Fruit fly (Drosophila melanogaster): ENCODE results near the gene CG31848.
A peak's percentile ranks its signal among the peaks of the same experiment; 100 is the strongest.

The CG31848 gene

DNA sequence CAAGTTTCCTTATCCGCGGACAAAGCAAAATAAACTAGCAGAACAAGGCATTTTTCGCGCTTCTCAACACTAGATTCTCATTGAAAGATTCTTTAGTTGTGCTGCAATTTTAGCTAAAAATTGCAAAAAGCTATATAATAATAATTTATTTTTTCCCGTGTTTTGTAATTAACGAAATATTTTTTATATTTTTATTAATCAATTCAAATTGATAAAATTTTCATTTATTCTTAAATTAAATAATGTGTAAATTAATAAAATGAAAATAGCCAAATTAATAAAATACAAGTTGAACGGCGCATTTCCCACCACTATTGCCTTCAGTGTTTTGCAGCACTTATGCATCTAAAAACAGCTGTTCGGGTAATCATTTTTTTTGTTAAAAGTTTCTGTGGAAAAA is 20.8 kb upstream of the CG31848 start, which contains the start of the genes Drep4 and Uvrag (continued):
- TF ChIP-seq wek (GFP tag; optimal IDR thresholded peaks at IDR 0.05) (no peak), Taf1 (GFP tag; IDR thresholded peaks at IDR 0.05) (no peak), BEAF-32 (GFP tag; optimal IDR thresholded peaks at IDR 0.05) (peak; percentile 33), Mad (GFP tag; optimal IDR thresholded peaks at IDR 0.05) (no peak), CG11696 (GFP tag; IDR thresholded peaks at IDR 0.05) (no peak), Dp (GFP tag; optimal IDR thresholded peaks at IDR 0.05) (no peak), trh (GFP tag; optimal IDR thresholded peaks at IDR 0.05) (peak; percentile 20), Ada2b (GFP tag; IDR thresholded peaks at IDR 0.05) (no peak; the same call in 1 of the 2 replicates), pho (GFP tag; optimal IDR thresholded peaks at IDR 0.05) (peak; percentile 1), aop (GFP tag; IDR thresholded peaks at IDR 0.05) (no peak), dan (GFP tag; IDR thresholded peaks at IDR 0.05) (no peak), BtbVII (GFP tag; optimal IDR thresholded peaks at IDR 0.05) (no peak), wdn (GFP tag; IDR thresholded peaks at IDR 0.05) (no peak), CG11247 (GFP tag; IDR thresholded peaks at IDR 0.05) (0 out of 2 replicates have a peak, but pooled peaks have one; percentile 15), CG7556 (GFP tag; optimal IDR thresholded peaks at IDR 0.05) (no peak), Myb (GFP tag; optimal IDR thresholded peaks at IDR 0.05) (no peak), CG4617 (GFP tag; optimal IDR thresholded peaks at IDR 0.05; ENCODE audit: borderline replicate concordance) (peak; percentile 49), kay (GFP tag; optimal IDR thresholded peaks at IDR 0.05) (peak; percentile 40), CG5953 (GFP tag; IDR thresholded peaks at IDR 0.05) (no peak), CG15269 (tag; optimal IDR thresholded peaks at IDR 0.05) (no peak), Aef1 (GFP tag; IDR thresholded peaks at IDR 0.05) (no peak; the same call in 2 of the 3 replicates), CG31388 (GFP tag; optimal IDR thresholded peaks at IDR 0.05) (no peak), HLH3B (GFP tag; IDR thresholded peaks at IDR 0.05) (0 out of 2 replicates have a peak, but pooled peaks have one; percentile 16), esg (GFP tag; conservative IDR thresholded peaks at IDR 0.05) (peak; percentile 32; the same call in 1 of the 2 replicates), az2 (GFP tag; optimal IDR thresholded peaks at IDR 0.05) (peak; percentile 60), CG7786 (GFP tag; optimal IDR thresholded peaks at IDR 0.05) (no peak), ttk (GFP tag; IDR thresholded peaks at IDR 0.05) (peak; percentile 62), CG31365 (tag; optimal IDR thresholded peaks at IDR 0.05) (no peak), Xrp1 (GFP tag; IDR thresholded peaks at IDR 0.05) (peak; percentile 77), chm (GFP tag; IDR thresholded peaks at IDR 0.05) (no peak), CG13424 (tag; optimal IDR thresholded peaks at IDR 0.05) (peak; percentile 80), CG7271 (tag; optimal IDR thresholded peaks at IDR 0.05) (no peak), corto (GFP tag; optimal IDR thresholded peaks at IDR 0.05) (no peak), CG10543 (GFP tag; optimal IDR thresholded peaks at IDR 0.05) (no peak), Fer1 (GFP tag; optimal IDR thresholded peaks at IDR 0.05) (no peak), onecut (GFP tag; IDR thresholded peaks at IDR 0.05) (no peak), fd3F (GFP tag; optimal IDR thresholded peaks at IDR 0.05) (peak; percentile 51), hkb (optimal IDR thresholded peaks at IDR 0.05) (no peak), hkb (GFP tag; IDR thresholded peaks at IDR 0.05) (no peak), Tbp (GFP tag; optimal IDR thresholded peaks at IDR 0.05) (no peak), CG13624 (GFP tag; optimal IDR thresholded peaks at IDR 0.05) (no peak), CG12942 (GFP tag; optimal IDR thresholded peaks at IDR 0.05) (peak; percentile 48), CG16813 (GFP tag; IDR thresholded peaks at IDR 0.05; ENCODE audit: partially characterized antibody) (no peak), pnt (GFP tag; optimal IDR thresholded peaks at IDR 0.05) (no peak), btn (GFP tag; optimal IDR thresholded peaks at IDR 0.05) (no peak), sr (GFP tag; IDR thresholded peaks at IDR 0.05) (no peak), mam (GFP tag; optimal IDR thresholded peaks at IDR 0.05) (peak; percentile 16), dmrt99B (tag; optimal IDR thresholded peaks at IDR 0.05) (no peak), Atf3 (GFP tag; optimal IDR thresholded peaks at IDR 0.05) (no peak), danr (GFP tag; IDR thresholded peaks at IDR 0.05) (no peak), zfh2 (GFP tag; optimal IDR thresholded peaks at IDR 0.05) (peak; percentile 50), unpg (GFP tag; optimal IDR thresholded peaks at IDR 0.05) (no peak), crp (GFP tag; optimal IDR thresholded peaks at IDR 0.05) (peak; percentile 68 to 91)
